Worm (Caenorhabditis elegans) whole organism, young adult: ENCODE measurements around the gene C25F9.12.

ENCODE experiments used
- B0261.1 ChIP-seq: sonication (generic microtip); optimal IDR thresholded peaks from 2 replicates; lab custom pipeline; 2016; ENCODE audit warnings: mild to moderate bottlenecking, missing genetic modification characterization, moderate library complexity, missing compliant biosample characterization
- B0336.3 ChIP-seq: fragments of 200-800 bp; sonication (Bioruptor generic); IDR thresholded peaks from 2 replicates; pipeline ENCODE4 v1.3.6; 2022; ENCODE audit warnings: missing genetic modification characterization, missing compliant biosample characterization
- F23B12.7 ChIP-seq: sonication (generic microtip); optimal IDR thresholded peaks from 2 replicates; lab custom pipeline; 2017; ENCODE audit warnings: missing genetic modification characterization, mild to moderate bottlenecking, missing compliant biosample characterization, antibody characterized with exemption, moderate library complexity; ENCODE audit not compliant: insufficient read depth
- ama-1 ChIP-seq, 3 experiments: fragments of 150-350 bp in 1 of 3; sonication (generic microtip) in 2 of 3; optimal IDR thresholded peaks; 2 replicates each; lab custom pipeline; 2014 to 2018; ENCODE audit warnings: missing biosample characterization in 2 of 3, missing genetic modification characterization in 2 of 3, missing genetic modification reagents in 2 of 3
- efl-1 ChIP-seq: fragments of 150-350 bp; optimal IDR thresholded peaks from 2 replicates; lab custom pipeline; 2014; ENCODE audit warnings: missing biosample characterization, missing genetic modification reagents, missing genetic modification characterization
- ekl-4 ChIP-seq: fragments of 200-800 bp; sonication (Bioruptor generic); IDR thresholded peaks from 2 replicates; pipeline ENCODE4 v1.3.6; 2022; ENCODE audit warnings: missing genetic modification reagents, missing genetic modification characterization, missing compliant biosample characterization
- lin-26 ChIP-seq: fragments of 200-800 bp; sonication (Bioruptor generic); IDR thresholded peaks from 2 replicates; pipeline ENCODE4 v1.3.6; 2022; ENCODE audit warnings: missing genetic modification reagents, missing genetic modification characterization, missing compliant biosample characterization
- lsy-27 ChIP-seq: sonication (generic microtip); optimal IDR thresholded peaks from 2 replicates; lab custom pipeline; 2017; ENCODE audit warnings: missing genetic modification characterization, mild to moderate bottlenecking, missing compliant biosample characterization, antibody characterized with exemption, missing genotype, borderline replicate concordance; ENCODE audit not compliant: insufficient read depth
- pha-4 ChIP-seq: fragments of 150-350 bp; sonication (generic microtip); optimal IDR thresholded peaks from 2 replicates; lab custom pipeline; 2014; ENCODE audit warnings: missing biosample characterization, missing genetic modification reagents, missing genetic modification characterization
- repo-1 ChIP-seq: sonication (generic microtip); optimal IDR thresholded peaks from 2 replicates; lab custom pipeline; 2017; ENCODE audit warnings: mild to moderate bottlenecking, missing genetic modification characterization, missing compliant biosample characterization
- unc-130 ChIP-seq: sonication (generic microtip); optimal IDR thresholded peaks from 2 replicates; lab custom pipeline; 2016; ENCODE audit warnings: missing genetic modification reagents, missing genetic modification characterization, missing compliant biosample characterization
- unc-62 ChIP-seq: fragments of 150-350 bp; optimal IDR thresholded peaks from 2 replicates; lab custom pipeline; 2014; ENCODE audit warnings: missing biosample characterization, missing genetic modification reagents, missing genetic modification characterization
- ztf-18 ChIP-seq: sonication (generic microtip); optimal IDR thresholded peaks from 2 replicates; lab custom pipeline; 2016; ENCODE audit warnings: missing genotype, mild to moderate bottlenecking, missing genetic modification characterization, missing compliant biosample characterization

ce11 chrV:19448805-19449204 lies 46.0 kb upstream of the C25F9.12 start, which contains the start of gene M04C3.2:
- TF ChIP-seq lin-26 (no peak), B0261.1 (tag; lab: Kevin White, UChicago) (no peak), efl-1 (GFP tag; lab: Kevin White, UChicago) (no peak), ama-1 (optimal IDR thresholded peaks at IDR 0.05; lab: Kevin White, UChicago) (no peak), ama-1 (GFP tag; optimal IDR thresholded peaks at IDR 0.05; lab: Kevin White, UChicago) (no peak), unc-62 (GFP tag; lab: Kevin White, UChicago) (no peak), F23B12.7 (no peak), ekl-4 (GFP tag; lab: Robert Waterston, UW) (no peak), repo-1 (tag; lab: Kevin White, UChicago) (no peak), unc-130 (GFP tag; lab: Kevin White, UChicago) (no peak), pha-4 (tag; lab: Kevin White, UChicago) (no peak), lsy-27 (tag; lab: Kevin White, UChicago) (no peak), ztf-18 (tag; lab: Kevin White, UChicago) (no peak), B0336.3 (GFP tag; lab: Robert Waterston, UW) (no peak)
